Fruit fly (Drosophila melanogaster): ENCODE measurements around the gene Dlc90F.

DNA sequence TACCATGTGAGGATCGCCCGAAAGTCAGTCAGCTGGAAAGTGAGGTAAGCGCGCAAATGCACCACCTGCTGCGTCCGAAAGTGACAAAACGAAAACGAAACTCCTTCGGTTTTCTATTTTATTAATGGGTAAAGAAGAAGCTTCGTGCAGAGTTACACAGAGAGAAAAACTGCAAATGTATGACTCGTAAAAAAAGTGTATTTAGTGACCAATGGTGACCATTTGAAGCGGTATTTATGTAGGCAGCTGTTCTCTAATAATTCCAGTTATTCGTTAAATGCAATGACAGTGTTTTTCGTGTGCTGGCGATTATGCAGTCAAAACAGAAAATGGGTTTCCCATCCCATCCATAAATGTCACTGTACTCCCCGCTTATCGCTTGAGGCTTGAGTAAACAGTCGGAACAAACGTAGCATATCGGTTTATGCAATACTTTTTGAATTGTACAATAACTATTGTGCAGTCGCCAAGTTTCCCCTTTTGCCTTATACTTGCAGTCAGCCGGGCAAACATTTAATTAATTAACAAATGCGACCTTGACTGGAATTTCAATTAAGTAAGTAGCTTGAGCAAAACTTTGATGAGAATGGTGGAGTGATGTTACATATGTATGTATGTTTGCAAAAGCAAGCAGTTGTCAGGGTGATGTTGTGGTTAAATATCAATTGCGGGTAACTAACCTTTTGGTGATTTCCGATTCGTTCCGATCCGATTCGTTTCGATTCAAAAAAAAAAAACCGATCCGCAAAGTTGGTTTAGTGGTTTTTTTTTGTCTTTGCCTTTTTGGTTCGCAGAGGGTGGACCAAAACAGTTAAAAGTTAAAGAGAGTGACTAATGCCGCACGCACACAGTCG is 1.4 kb upstream of the Dlc90F start:
- no peak for TF ChIP-seq Pif1A (GFP tag; optimal IDR thresholded peaks at IDR 0.05)
- TF ChIP-seq CG13204 (GFP tag; optimal IDR thresholded peaks at IDR 0.05), result no peak
- TF ChIP-seq D1 (tag; optimal IDR thresholded peaks at IDR 0.05), result no peak
- no peak for TF ChIP-seq rn (GFP tag; IDR thresholded peaks at IDR 0.05)
- TF ChIP-seq CG10348 (GFP tag; IDR thresholded peaks at IDR 0.05), result no peak
- peak; percentile 67; the same call in 2 of the 3 replicates for TF ChIP-seq fd96Ca (GFP tag; IDR thresholded peaks at IDR 0.05)
- TF ChIP-seq CG4496 (GFP tag; IDR thresholded peaks at IDR 0.05), result peak; percentile 66; the same call in 2 of the 3 replicates
- TF ChIP-seq CG32121 (GFP tag; IDR thresholded peaks at IDR 0.05), result peak; percentile 19; the same call in 1 of the 2 replicates
- TF ChIP-seq CG12605 (GFP tag; IDR thresholded peaks at IDR 0.05), result no peak
- peak; percentile 38 for TF ChIP-seq CG34367 (tag; optimal IDR thresholded peaks at IDR 0.05)
- no peak for TF ChIP-seq EcR (GFP tag; optimal IDR thresholded peaks at IDR 0.05)
- TF ChIP-seq CG17806 (tag; optimal IDR thresholded peaks at IDR 0.05), result peak; percentile 13
